Worm (Caenorhabditis elegans): ENCODE results near the gene alh-3.
A peak's percentile ranks its signal among the peaks of the same experiment; 100 is the strongest.

alh-3 gene

DNA sequence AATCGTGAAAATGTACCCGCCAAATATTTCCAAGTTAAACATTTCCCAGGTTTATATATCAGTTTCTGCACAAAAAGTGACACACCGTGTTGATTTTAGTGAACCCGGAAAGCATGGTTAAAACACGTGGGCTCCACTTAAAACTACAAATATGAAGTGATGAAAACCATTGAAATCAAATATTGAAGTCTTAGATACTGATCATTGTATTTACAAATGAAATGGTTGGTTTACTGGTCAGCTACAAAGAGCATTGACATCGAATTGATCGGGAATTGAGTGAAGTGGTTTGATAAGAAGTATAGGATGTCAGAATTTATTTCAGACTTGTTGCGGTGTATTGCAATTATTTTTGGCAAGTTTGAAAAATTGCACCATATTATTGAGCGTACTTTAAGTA lies 7.0 kb downstream of the alh-3 start, which contains the start of gene hrg-5:
hrg-5 (minus strand) TSS at position 17 of the 400 bp plus-strand sequence.
- TF ChIP-seq aly-2 (tag; optimal IDR thresholded peaks at IDR 0.05) (no peak), C34F6.9 (tag; optimal IDR thresholded peaks at IDR 0.05) (no peak), dmd-4 (tag; optimal IDR thresholded peaks at IDR 0.05) (no peak), mdl-1 (tag; optimal IDR thresholded peaks at IDR 0.05) (no peak), F13H6.1 (tag; optimal IDR thresholded peaks at IDR 0.05) (no peak), crh-2 (tag; optimal IDR thresholded peaks at IDR 0.05) (peak; percentile 19), sma-9 (GFP tag; optimal IDR thresholded peaks at IDR 0.05) (peak; percentile 66), sma-9 (tag; optimal IDR thresholded peaks at IDR 0.05) (no peak), lin-13 (GFP tag; optimal IDR thresholded peaks at IDR 0.05) (no peak), lsy-2 (tag; optimal IDR thresholded peaks at IDR 0.05) (no peak), peb-1 (tag; optimal IDR thresholded peaks at IDR 0.05) (no peak), nhr-12 (tag; optimal IDR thresholded peaks at IDR 0.05) (no peak), lin-11 (tag; optimal IDR thresholded peaks at IDR 0.05) (no peak), nhr-10 (tag; optimal IDR thresholded peaks at IDR 0.05) (no peak)

DNA sequence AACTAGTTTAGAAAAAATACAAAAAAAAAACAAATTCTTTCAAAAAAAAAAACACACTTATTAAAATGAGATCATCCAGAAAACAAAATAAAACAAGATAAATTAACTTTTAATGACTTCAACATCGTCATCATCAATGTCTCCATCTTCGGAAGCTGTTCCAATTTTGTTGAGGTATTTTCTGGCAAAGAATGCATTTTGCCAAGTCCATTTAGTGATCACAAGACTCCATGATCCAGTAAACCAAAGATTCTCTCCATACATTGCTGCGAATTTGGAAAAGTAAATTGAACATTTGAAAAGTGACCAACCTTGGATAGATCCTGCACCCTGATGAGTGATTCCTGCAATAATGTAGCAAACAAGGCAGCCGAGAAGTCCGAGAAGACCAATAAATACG lies 7.7 kb downstream of the alh-3 start:
- no peak for TF ChIP-seq C34F6.9 (tag; optimal IDR thresholded peaks at IDR 0.05)
- no peak for TF ChIP-seq crh-2 (tag; optimal IDR thresholded peaks at IDR 0.05)
- TF ChIP-seq lin-11 (tag; optimal IDR thresholded peaks at IDR 0.05): no peak
- TF ChIP-seq nhr-237 (tag; optimal IDR thresholded peaks at IDR 0.05): no peak
- no peak for TF ChIP-seq mbf-1 (tag; optimal IDR thresholded peaks at IDR 0.05)
- TF ChIP-seq F13H6.1 (tag; optimal IDR thresholded peaks at IDR 0.05): no peak
- no peak for TF ChIP-seq elt-3 (tag; optimal IDR thresholded peaks at IDR 0.05)
- TF ChIP-seq dmd-4 (tag; optimal IDR thresholded peaks at IDR 0.05): no peak
- TF ChIP-seq ztf-11 (tag; optimal IDR thresholded peaks at IDR 0.05): no peak
- no peak for TF ChIP-seq mdl-1 (tag; optimal IDR thresholded peaks at IDR 0.05)

DNA sequence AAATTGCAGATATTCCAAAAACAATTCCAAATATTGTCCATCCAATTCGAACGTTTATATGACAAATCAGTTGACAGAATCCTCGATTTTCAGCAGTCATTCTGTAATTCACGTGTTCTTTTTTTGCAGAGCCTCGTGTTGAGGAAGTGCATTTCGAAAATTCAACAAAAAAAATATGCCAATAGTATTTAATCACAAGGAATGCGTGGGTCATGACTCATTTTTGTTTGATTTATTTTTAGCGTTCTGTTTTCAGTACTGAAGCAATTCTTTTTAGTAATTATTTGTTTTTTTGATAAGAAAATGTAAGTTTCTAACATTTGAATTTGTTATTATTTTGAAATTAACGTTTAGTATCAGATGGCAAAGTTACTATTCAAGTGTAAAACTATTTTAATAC lies 8.5 kb downstream of the alh-3 start, which contains the start of gene hrg-4:
hrg-4 (minus strand) TSS at position 101 of the 400 bp plus-strand sequence.
- TF ChIP-seq nhr-10 (tag; optimal IDR thresholded peaks at IDR 0.05): no peak

DNA sequence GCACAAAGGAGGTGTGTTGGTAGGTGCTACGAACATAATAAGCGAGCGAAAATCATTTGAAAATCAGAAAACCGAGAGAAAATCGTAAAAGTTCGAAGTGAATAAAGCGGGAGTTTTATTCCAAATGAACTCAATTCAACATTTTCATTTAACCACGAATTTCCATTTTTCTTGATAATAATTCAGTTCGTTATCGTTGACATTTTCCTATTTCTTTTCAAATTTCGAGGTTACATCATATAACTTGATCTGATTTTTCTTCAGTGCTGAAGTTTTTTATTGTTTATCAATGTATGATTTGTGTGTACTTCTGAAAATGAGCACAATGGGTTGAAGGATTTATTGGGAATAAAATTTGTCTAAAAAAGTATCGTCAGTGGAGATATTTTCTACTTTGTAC lies 9.2 kb downstream of the alh-3 start:
- no peak for TF ChIP-seq nhr-21 (tag; optimal IDR thresholded peaks at IDR 0.05)
- peak; percentile 83 for TF ChIP-seq fos-1 (tag; optimal IDR thresholded peaks at IDR 0.05)
- no peak for TF ChIP-seq elt-3 (tag; optimal IDR thresholded peaks at IDR 0.05)
- TF ChIP-seq unc-39 (tag; optimal IDR thresholded peaks at IDR 0.05): no peak
- TF ChIP-seq aly-2 (tag; optimal IDR thresholded peaks at IDR 0.05): no peak
- TF ChIP-seq nhr-129 (tag; optimal IDR thresholded peaks at IDR 0.05): peak; percentile 57
- TF ChIP-seq nhr-25 (tag; optimal IDR thresholded peaks at IDR 0.05): no peak
- TF ChIP-seq gmeb-1 (tag; optimal IDR thresholded peaks at IDR 0.05): peak; percentile 20
- no peak for TF ChIP-seq nhr-12 (tag; optimal IDR thresholded peaks at IDR 0.05)
- TF ChIP-seq unc-62 (GFP tag; optimal IDR thresholded peaks at IDR 0.05): no peak
- no peak for TF ChIP-seq nhr-237 (tag; optimal IDR thresholded peaks at IDR 0.05)
- TF ChIP-seq ztf-11 (tag; optimal IDR thresholded peaks at IDR 0.05): no peak
- TF ChIP-seq R02D3.7 (tag; optimal IDR thresholded peaks at IDR 0.05): no peak
- no peak for TF ChIP-seq peb-1 (tag; optimal IDR thresholded peaks at IDR 0.05)
- peak; percentile 50 for TF ChIP-seq crh-2 (tag; optimal IDR thresholded peaks at IDR 0.05)
- TF ChIP-seq nhr-6 (tag; optimal IDR thresholded peaks at IDR 0.05): no peak
- TF ChIP-seq snpc-4 (tag; optimal IDR thresholded peaks at IDR 0.05): no peak
- no peak for TF ChIP-seq nhr-11 (tag; optimal IDR thresholded peaks at IDR 0.05)
- no peak for TF ChIP-seq mab-5 (tag; optimal IDR thresholded peaks at IDR 0.05)
- no peak for TF ChIP-seq ZK546.5 (tag; optimal IDR thresholded peaks at IDR 0.05)
- no peak for TF ChIP-seq lin-11 (tag; optimal IDR thresholded peaks at IDR 0.05)
- TF ChIP-seq elt-1 (tag; optimal IDR thresholded peaks at IDR 0.05): no peak
- no peak for TF ChIP-seq Y55F3AM.14 (GFP tag; optimal IDR thresholded peaks at IDR 0.05)
- TF ChIP-seq ztf-1 (GFP tag; conservative IDR thresholded peaks at IDR 0.05): no peak
- TF ChIP-seq mbf-1 (tag; optimal IDR thresholded peaks at IDR 0.05): no peak
- no peak for TF ChIP-seq ceh-16 (tag; optimal IDR thresholded peaks at IDR 0.05)
- no peak for TF ChIP-seq dmd-4 (tag; optimal IDR thresholded peaks at IDR 0.05)
- TF ChIP-seq F13H6.1 (tag; optimal IDR thresholded peaks at IDR 0.05): no peak
- no peak for TF ChIP-seq lin-13 (GFP tag; optimal IDR thresholded peaks at IDR 0.05)
- TF ChIP-seq sma-3 (GFP tag; optimal IDR thresholded peaks at IDR 0.05): no peak

DNA sequence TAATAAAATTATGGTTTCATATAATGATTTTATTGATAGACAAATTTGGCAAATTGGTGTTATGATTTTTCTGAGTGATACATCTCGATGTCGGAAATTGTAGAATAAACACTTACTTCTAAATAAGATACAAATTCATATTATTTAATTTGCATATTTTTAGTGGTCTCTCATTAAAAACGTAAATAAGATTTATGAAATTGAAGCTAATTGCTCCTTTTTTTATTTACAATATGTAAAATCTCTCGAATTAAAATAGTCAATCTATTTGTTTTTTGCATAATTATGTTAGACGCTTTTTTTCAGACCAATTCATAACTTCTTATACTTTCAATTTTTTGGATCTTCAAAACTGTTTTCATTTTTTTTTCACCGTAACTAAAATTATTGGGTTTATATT lies 9.9 kb downstream of the alh-3 start, which contains the start of gene hrg-6:
hrg-6 (plus strand) TSS at position 301 of the 400 bp plus-strand sequence.
- TF ChIP-seq egl-27 (tag; optimal IDR thresholded peaks at IDR 0.05) (no peak), C34F6.9 (tag; optimal IDR thresholded peaks at IDR 0.05) (no peak), Y55F3AM.14 (GFP tag; optimal IDR thresholded peaks at IDR 0.05) (no peak), nhr-25 (tag; optimal IDR thresholded peaks at IDR 0.05) (no peak), fos-1 (tag; optimal IDR thresholded peaks at IDR 0.05) (no peak), nhr-11 (tag; optimal IDR thresholded peaks at IDR 0.05) (no peak)
